Worm (Caenorhabditis elegans) whole organism, L4 larva: Measurements from ENCODE around the gene rml-3.

ENCODE experiments used
- F10B5.3 ChIP-seq: sonication (generic microtip); optimal IDR thresholded peaks from 2 replicates; lab custom pipeline; 2016; ENCODE audit warnings: mild to moderate bottlenecking, missing genetic modification characterization, missing compliant biosample characterization
- F26F4.8 ChIP-seq: fragments of 200-800 bp; sonication (Bioruptor generic); conservative IDR thresholded peaks from 2 replicates; pipeline ENCODE4 v1.3.6; 2022; ENCODE audit warnings: missing genetic modification characterization, missing compliant biosample characterization
- F44E2.7 ChIP-seq: fragments of 200-800 bp; sonication (Bioruptor generic); IDR thresholded peaks from 2 replicates; pipeline ENCODE4 v2.1.2; 2022; ENCODE audit warnings: missing genetic modification characterization, missing compliant biosample characterization
- F49E8.2 ChIP-seq: sonication (generic microtip); optimal IDR thresholded peaks from 2 replicates; lab custom pipeline; 2016; ENCODE audit warnings: missing compliant biosample characterization, mild to moderate bottlenecking, missing genetic modification characterization, borderline replicate concordance
- Y48G9A.11 ChIP-seq: fragments of 200-800 bp; sonication (Bioruptor generic); IDR thresholded peaks from 2 replicates; pipeline ENCODE4 v1.3.6; 2022; ENCODE audit warnings: missing genetic modification reagents, missing genetic modification characterization, missing compliant biosample characterization
- Y5F2A.4 ChIP-seq: fragments of 200-800 bp; sonication (Bioruptor generic); optimal IDR thresholded peaks from 2 replicates; lab custom pipeline; 2018; ENCODE audit warnings: mild to moderate bottlenecking, missing genetic modification characterization, missing compliant biosample characterization
- ZK546.5 ChIP-seq, 2 experiments: sonication (generic microtip); optimal IDR thresholded peaks; 2 replicates each; lab custom pipeline; 2017; ENCODE audit warnings: missing biosample characterization in 2 of 2, missing genetic modification characterization in 2 of 2
- ama-1 ChIP-seq: fragments of 150-350 bp; optimal IDR thresholded peaks from 2 replicates; lab custom pipeline; 2014; ENCODE audit warnings: inconsistent platforms, mixed read lengths
- ceh-44 ChIP-seq: fragments of 200-800 bp; sonication (Bioruptor generic); IDR thresholded peaks from 2 replicates; pipeline ENCODE4 v1.3.6; 2022; ENCODE audit warnings: missing genetic modification reagents, missing genetic modification characterization, missing compliant biosample characterization
- ces-1 ChIP-seq: fragments of 150-350 bp; sonication (generic microtip); optimal IDR thresholded peaks from 4 replicates; lab custom pipeline; 2014; ENCODE audit warnings: missing biosample characterization, missing genetic modification reagents, missing genetic modification characterization
- daf-12 ChIP-seq: fragments of 150-350 bp; optimal IDR thresholded peaks from 2 replicates; lab custom pipeline; 2014; ENCODE audit warnings: missing biosample characterization, missing genetic modification reagents, missing genetic modification characterization
- daf-16 ChIP-seq, 3 experiments: sonication (generic microtip); optimal IDR thresholded peaks; 2 replicates each; lab custom pipeline; 2016 to 2017; ENCODE audit warnings: missing genetic modification characterization in 3 of 3, missing genetic modification reagents in 3 of 3, mild to moderate bottlenecking in 2 of 3, missing compliant biosample characterization in 2 of 3, missing biosample characterization in 1 of 3, moderate library complexity in 1 of 3
- daf-8 ChIP-seq: fragments of 200-800 bp; sonication (Bioruptor generic); IDR thresholded peaks from 2 replicates; pipeline ENCODE4 v1.3.6; 2022; ENCODE audit warnings: missing genetic modification characterization, missing compliant biosample characterization
- dmd-6 ChIP-seq: fragments of 200-800 bp; sonication (Bioruptor generic); IDR thresholded peaks from 2 replicates; pipeline ENCODE4 v1.3.6; 2022; ENCODE audit warnings: missing genetic modification reagents, missing genetic modification characterization, missing compliant biosample characterization
- dpl-1 ChIP-seq: fragments of 150-350 bp; optimal IDR thresholded peaks from 2 replicates; lab custom pipeline; 2014; ENCODE audit warnings: missing biosample characterization, missing genetic modification reagents, missing genetic modification characterization
- dve-1 ChIP-seq: sonication (generic microtip); optimal IDR thresholded peaks from 2 replicates; lab custom pipeline; 2017; ENCODE audit warnings: antibody characterized with exemption, mild to moderate bottlenecking, missing genetic modification characterization, missing compliant biosample characterization; ENCODE audit not compliant: insufficient read depth
- egl-27 ChIP-seq: sonication (generic microtip); optimal IDR thresholded peaks from 3 replicates; lab custom pipeline; 2017; ENCODE audit warnings: missing biosample characterization, missing genetic modification reagents, missing genetic modification characterization
- hif-1 ChIP-seq, 2 experiments: sonication (generic microtip); optimal IDR thresholded peaks; 2 replicates each; lab custom pipeline; 2016 to 2017; ENCODE audit warnings: missing compliant biosample characterization in 2 of 2, missing genetic modification characterization in 2 of 2, missing genetic modification reagents in 2 of 2, missing genotype in 2 of 2, mild to moderate bottlenecking in 1 of 2
- hlh-11 ChIP-seq: fragments of 200-800 bp; sonication (Bioruptor generic); optimal IDR thresholded peaks from 2 replicates; lab custom pipeline; 2018; ENCODE audit warnings: mild to moderate bottlenecking, missing genetic modification characterization, missing compliant biosample characterization
- hlh-30 ChIP-seq: sonication (generic microtip); optimal IDR thresholded peaks from 2 replicates; lab custom pipeline; 2017; ENCODE audit warnings: antibody characterized with exemption, mild to moderate bottlenecking, missing genetic modification characterization, missing compliant biosample characterization; ENCODE audit not compliant: insufficient read depth
- lim-7 ChIP-seq: fragments of 200-800 bp; sonication (Bioruptor generic); IDR thresholded peaks from 2 replicates; pipeline ENCODE4 v1.3.6; 2022; ENCODE audit warnings: missing genetic modification characterization, missing compliant biosample characterization
- lin-38 ChIP-seq: fragments of 200-800 bp; sonication (Bioruptor generic); IDR thresholded peaks from 2 replicates; pipeline ENCODE4 v1.3.6; 2022; ENCODE audit warnings: missing genetic modification reagents, missing genetic modification characterization, missing compliant biosample characterization
- madf-5 ChIP-seq, 2 experiments: fragments of 200-800 bp; sonication (Bioruptor generic); IDR thresholded peaks; 2 replicates each; pipeline ENCODE4 v1.3.6; 2022; ENCODE audit warnings: missing compliant biosample characterization in 2 of 2, missing genetic modification characterization in 2 of 2
- mdt-29 ChIP-seq: fragments of 200-800 bp; sonication (Bioruptor generic); IDR thresholded peaks from 2 replicates; pipeline ENCODE4 v1.3.6; 2022; ENCODE audit warnings: missing genetic modification reagents, missing genetic modification characterization, missing compliant biosample characterization
- mep-1 ChIP-seq: fragments of 150-350 bp; sonication (generic microtip); optimal IDR thresholded peaks from 3 replicates; lab custom pipeline; 2014; ENCODE audit warnings: missing biosample characterization, missing genetic modification characterization
- mxl-2 ChIP-seq: fragments of 200-800 bp; sonication (Bioruptor generic); conservative IDR thresholded peaks from 2 replicates; pipeline ENCODE4 v1.3.6; 2022; ENCODE audit warnings: missing genetic modification reagents, missing genetic modification characterization, missing compliant biosample characterization
- mxl-3 ChIP-seq: fragments of 200-800 bp; sonication (Bioruptor generic); optimal IDR thresholded peaks from 2 replicates; lab custom pipeline; 2018; ENCODE audit warnings: mild to moderate bottlenecking, missing genetic modification characterization, missing compliant biosample characterization
- nhr-10 ChIP-seq: fragments of 150-350 bp; optimal IDR thresholded peaks from 2 replicates; lab custom pipeline; 2014; ENCODE audit warnings: missing biosample characterization, missing genetic modification characterization
- nhr-102 ChIP-seq: sonication (generic microtip); optimal IDR thresholded peaks from 2 replicates; lab custom pipeline; 2016; ENCODE audit warnings: mild to moderate bottlenecking, missing genetic modification characterization, moderate library complexity, missing compliant biosample characterization
- nhr-25 ChIP-seq: sonication (generic microtip); optimal IDR thresholded peaks from 2 replicates; lab custom pipeline; 2017; ENCODE audit warnings: missing genetic modification characterization, mild to moderate bottlenecking, missing compliant biosample characterization, antibody characterized with exemption, moderate library complexity, borderline replicate concordance; ENCODE audit not compliant: insufficient read depth
- nhr-28 ChIP-seq: fragments of 150-350 bp; optimal IDR thresholded peaks from 2 replicates; lab custom pipeline; 2014; ENCODE audit warnings: missing biosample characterization, missing genetic modification characterization
- nhr-48 ChIP-seq: sonication (generic microtip); optimal IDR thresholded peaks from 2 replicates; lab custom pipeline; 2016; ENCODE audit warnings: mild to moderate bottlenecking, missing genetic modification characterization, missing compliant biosample characterization
- nhr-76 ChIP-seq: fragments of 150-350 bp; optimal IDR thresholded peaks from 2 replicates; lab custom pipeline; 2014; ENCODE audit warnings: missing biosample characterization, missing genetic modification characterization
- nhr-77 ChIP-seq: fragments of 150-350 bp; optimal IDR thresholded peaks from 2 replicates; lab custom pipeline; 2014; ENCODE audit warnings: missing biosample characterization, missing genetic modification characterization
- pha-4 ChIP-seq, 2 experiments: fragments of 150-350 bp in 1 of 2; fragments of 200-800 bp in 1 of 2; sonication (Bioruptor generic) in 1 of 2; IDR thresholded peaks in 1 of 2; optimal IDR thresholded peaks in 1 of 2; 2 replicates each; pipeline versions ENCODE4 v1.3.6 to Lab custom; 2014 to 2022; ENCODE audit warnings: missing genetic modification characterization in 2 of 2, missing genetic modification reagents in 2 of 2, missing biosample characterization in 1 of 2, missing compliant biosample characterization in 1 of 2
- php-3 ChIP-seq: fragments of 200-800 bp; sonication (Bioruptor generic); IDR thresholded peaks from 2 replicates; pipeline ENCODE4 v1.3.6; 2022; ENCODE audit warnings: missing genetic modification reagents, missing genetic modification characterization, missing compliant biosample characterization
- pqm-1 ChIP-seq: sonication (generic microtip); optimal IDR thresholded peaks from 2 replicates; lab custom pipeline; 2017; ENCODE audit warnings: missing biosample characterization, missing genetic modification characterization
- spr-3 ChIP-seq: fragments of 200-800 bp; sonication (Bioruptor generic); optimal IDR thresholded peaks from 2 replicates; lab custom pipeline; 2018; ENCODE audit warnings: mild to moderate bottlenecking, missing genetic modification characterization, missing compliant biosample characterization
- unc-39 ChIP-seq: sonication (generic microtip); optimal IDR thresholded peaks from 2 replicates; lab custom pipeline; 2017; ENCODE audit warnings: missing biosample characterization, missing genetic modification characterization
- zfp-3 ChIP-seq: fragments of 200-800 bp; sonication (Bioruptor generic); conservative IDR thresholded peaks from 2 replicates; pipeline ENCODE4 v1.3.6; 2022; ENCODE audit warnings: missing genetic modification reagents, missing genetic modification characterization, missing compliant biosample characterization
- ztf-7 ChIP-seq: fragments of 150-350 bp; optimal IDR thresholded peaks from 2 replicates; lab custom pipeline; 2014; ENCODE audit warnings: missing biosample characterization, missing genetic modification characterization

Gene rml-3

DNA sequence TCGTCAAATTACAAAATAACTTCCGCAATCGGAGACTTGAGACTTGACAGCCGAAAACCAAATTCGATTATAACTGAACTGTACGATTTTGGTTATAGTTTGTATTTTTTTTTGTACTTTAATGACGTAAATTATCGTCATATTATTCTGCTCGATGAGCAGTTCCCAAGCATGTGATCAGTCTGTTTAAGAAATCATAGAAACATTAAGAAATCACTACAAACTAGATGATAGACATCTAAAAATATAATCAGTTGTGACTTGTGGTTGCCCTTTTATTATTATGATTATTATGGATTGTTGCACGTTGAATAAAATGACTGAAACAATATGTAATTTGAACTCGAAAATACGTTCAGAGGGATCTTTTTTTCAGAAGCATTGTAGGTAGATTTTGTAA lies 35.4 kb upstream of the rml-3 start:
- peak in 1 of 2 experiments; percentile 36 for TF ChIP-seq hif-1 (tag; optimal IDR thresholded peaks at IDR 0.05; lab: Kevin White, UChicago)
- TF ChIP-seq pha-4 (GFP tag; IDR thresholded peaks at IDR 0.05; lab: Robert Waterston, UW) = peak; percentile 10; the same call in 1 of the 2 replicates
- no peak for TF ChIP-seq pha-4 (tag; optimal IDR thresholded peaks at IDR 0.05; lab: Kevin White, UChicago)
- TF ChIP-seq ceh-44 (GFP tag; lab: Robert Waterston, UW) = no peak
- TF ChIP-seq ama-1 = no peak
- TF ChIP-seq F44E2.7 (GFP tag; lab: Robert Waterston, UW) = no peak
- TF ChIP-seq dve-1 (tag; lab: Kevin White, UChicago) = peak; percentile 88
- TF ChIP-seq F10B5.3 (tag; lab: Kevin White, UChicago) = no peak
- TF ChIP-seq hlh-30 = peak; percentile 53
- TF ChIP-seq daf-12 (tag; lab: Kevin White, UChicago) = no peak
- TF ChIP-seq unc-39 (tag; lab: Kevin White, UChicago) = no peak
- TF ChIP-seq dmd-6 (GFP tag; lab: Robert Waterston, UW) = peak; percentile 68
- no peak for TF ChIP-seq egl-27 (tag; lab: Kevin White, UChicago)
- no peak for TF ChIP-seq daf-16 (GFP tag; optimal IDR thresholded peaks at IDR 0.05; lab: Kevin White, UChicago)
- peak; percentile 77 for TF ChIP-seq daf-16 (tag; optimal IDR thresholded peaks at IDR 0.05; lab: Kevin White, UChicago)
- TF ChIP-seq lim-7 (GFP tag; lab: Robert Waterston, UW) = no peak
- no peak for TF ChIP-seq mxl-3 (GFP tag; lab: Kevin White, UChicago)
- TF ChIP-seq hlh-11 = peak; percentile 70
- TF ChIP-seq dpl-1 (GFP tag; lab: Kevin White, UChicago) = no peak
- TF ChIP-seq nhr-48 (tag; lab: Kevin White, UChicago) = no peak
- TF ChIP-seq zfp-3 (GFP tag; lab: Robert Waterston, UW) = no peak
- TF ChIP-seq ztf-7 = peak; percentile 56
- no peak for TF ChIP-seq ZK546.5 (tag; optimal IDR thresholded peaks at IDR 0.05; lab: Kevin White, UChicago)
- peak; percentile 67 for TF ChIP-seq php-3 (GFP tag; lab: Robert Waterston, UW)
- TF ChIP-seq lin-38 = no peak
- TF ChIP-seq spr-3 = no peak
- no peak for TF ChIP-seq ces-1
- TF ChIP-seq F26F4.8 (GFP tag; lab: Robert Waterston, UW) = no peak
- TF ChIP-seq pqm-1 (tag; lab: Kevin White, UChicago) = no peak
- TF ChIP-seq nhr-77 (tag; lab: Kevin White, UChicago) = peak; percentile 62
- no peak for TF ChIP-seq daf-8 (GFP tag; lab: Robert Waterston, UW)
- TF ChIP-seq nhr-76 (tag; lab: Kevin White, UChicago) = no peak
- TF ChIP-seq nhr-25 (tag; lab: Kevin White, UChicago) = no peak
- TF ChIP-seq nhr-28 (tag; lab: Kevin White, UChicago) = peak; percentile 96
- peak; percentile 30 for TF ChIP-seq nhr-102 (tag; lab: Kevin White, UChicago)
- TF ChIP-seq Y5F2A.4 (GFP tag; lab: Kevin White, UChicago) = no peak
- peak; percentile 52 for TF ChIP-seq mep-1 (tag; lab: Kevin White, UChicago)
- TF ChIP-seq mxl-2 = no peak
- no peak for TF ChIP-seq F49E8.2 (tag; lab: Kevin White, UChicago)
- no peak for TF ChIP-seq Y48G9A.11 (GFP tag; lab: Robert Waterston, UW)
- no peak for TF ChIP-seq madf-5 (GFP tag; IDR thresholded peaks at IDR 0.05; lab: Robert Waterston, UW)
- 0 out of 2 replicates have a peak, but pooled peaks have one; percentile 9 for TF ChIP-seq mdt-29 (GFP tag; lab: Robert Waterston, UW)
- TF ChIP-seq nhr-10 = no peak
